Worm (Caenorhabditis elegans) whole organism, L4 larva: ENCODE data around the gene C23H3.9.

Experiments
- F37D6.2 ChIP-seq: sonication (generic microtip); optimal IDR thresholded peaks from 2 replicates; lab custom pipeline; 2016; ENCODE audit warnings: mild to moderate bottlenecking, missing genetic modification characterization, missing compliant biosample characterization
- F44E2.7 ChIP-seq: fragments of 200-800 bp; sonication (Bioruptor generic); IDR thresholded peaks from 2 replicates; pipeline ENCODE4 v2.1.2; 2022; ENCODE audit warnings: missing genetic modification characterization, missing compliant biosample characterization
- F49E8.2 ChIP-seq: sonication (generic microtip); optimal IDR thresholded peaks from 2 replicates; lab custom pipeline; 2016; ENCODE audit warnings: missing compliant biosample characterization, mild to moderate bottlenecking, missing genetic modification characterization, borderline replicate concordance
- R02D3.7 ChIP-seq: fragments of 150-350 bp; sonication (generic microtip); optimal IDR thresholded peaks from 3 replicates; lab custom pipeline; 2014; ENCODE audit warnings: missing biosample characterization, missing genetic modification characterization
- T20F7.1 ChIP-seq: fragments of 200-800 bp; sonication (Bioruptor generic); optimal IDR thresholded peaks from 2 replicates; lab custom pipeline; 2018; ENCODE audit warnings: mild to moderate bottlenecking, missing genetic modification characterization, missing compliant biosample characterization
- Y105C5A.15 ChIP-seq: fragments of 200-800 bp; sonication (Bioruptor generic); IDR thresholded peaks from 2 replicates; pipeline ENCODE4 v1.3.6; 2022; ENCODE audit warnings: missing genetic modification characterization, missing compliant biosample characterization
- ZK546.5 ChIP-seq, 2 experiments: sonication (generic microtip); optimal IDR thresholded peaks; 2 replicates each; lab custom pipeline; 2017; ENCODE audit warnings: missing biosample characterization in 2 of 2, missing genetic modification characterization in 2 of 2
- aha-1 ChIP-seq: fragments of 150-350 bp; peaks from one replicate; lab custom pipeline; 2014; ENCODE audit warnings: missing biosample characterization, missing genetic modification characterization
- ama-1 ChIP-seq: fragments of 150-350 bp; optimal IDR thresholded peaks from 2 replicates; lab custom pipeline; 2014; ENCODE audit warnings: inconsistent platforms, mixed read lengths
- arid-1 ChIP-seq: fragments of 200-800 bp; sonication (Bioruptor generic); conservative IDR thresholded peaks from 2 replicates; pipeline ENCODE4 v1.3.6; 2022; ENCODE audit warnings: missing genetic modification reagents, missing genetic modification characterization, missing compliant biosample characterization
- attf-4 ChIP-seq: sonication (generic microtip); optimal IDR thresholded peaks from 3 replicates; lab custom pipeline; 2017; ENCODE audit warnings: missing biosample characterization, missing genetic modification characterization
- ceh-20 ChIP-seq: fragments of 200-800 bp; sonication (Bioruptor generic); IDR thresholded peaks from 2 replicates; pipeline ENCODE4 v1.3.6; 2022; ENCODE audit warnings: missing genetic modification reagents, missing genetic modification characterization, missing compliant biosample characterization
- ceh-44 ChIP-seq: fragments of 200-800 bp; sonication (Bioruptor generic); IDR thresholded peaks from 2 replicates; pipeline ENCODE4 v1.3.6; 2022; ENCODE audit warnings: missing genetic modification reagents, missing genetic modification characterization, missing compliant biosample characterization
- ceh-82 ChIP-seq: sonication (generic microtip); optimal IDR thresholded peaks from 2 replicates; lab custom pipeline; 2017; ENCODE audit warnings: missing biosample characterization, missing genetic modification characterization
- daf-12 ChIP-seq: fragments of 150-350 bp; optimal IDR thresholded peaks from 2 replicates; lab custom pipeline; 2014; ENCODE audit warnings: missing biosample characterization, missing genetic modification reagents, missing genetic modification characterization
- dpl-1 ChIP-seq: fragments of 150-350 bp; optimal IDR thresholded peaks from 2 replicates; lab custom pipeline; 2014; ENCODE audit warnings: missing biosample characterization, missing genetic modification reagents, missing genetic modification characterization
- fos-1 ChIP-seq: fragments of 150-350 bp; optimal IDR thresholded peaks from 2 replicates; lab custom pipeline; 2014; ENCODE audit warnings: missing biosample characterization, missing genetic modification characterization
- gei-8 ChIP-seq: fragments of 200-800 bp; sonication (Bioruptor generic); optimal IDR thresholded peaks from 2 replicates; lab custom pipeline; 2018; ENCODE audit warnings: mild to moderate bottlenecking, missing genetic modification characterization, missing compliant biosample characterization
- hlh-30 ChIP-seq: sonication (generic microtip); optimal IDR thresholded peaks from 2 replicates; lab custom pipeline; 2017; ENCODE audit warnings: antibody characterized with exemption, mild to moderate bottlenecking, missing genetic modification characterization, missing compliant biosample characterization; ENCODE audit not compliant: insufficient read depth
- lin-1 ChIP-seq: fragments of 200-800 bp; sonication (Bioruptor generic); IDR thresholded peaks from 2 replicates; pipeline ENCODE4 v1.3.6; 2022; ENCODE audit warnings: missing genetic modification reagents, missing genetic modification characterization, missing compliant biosample characterization
- lir-3 ChIP-seq: sonication (generic microtip); optimal IDR thresholded peaks from 2 replicates; lab custom pipeline; 2016; ENCODE audit warnings: mild to moderate bottlenecking, missing genetic modification characterization, missing compliant biosample characterization
- mdl-1 ChIP-seq, 2 experiments: fragments of 150-350 bp in 1 of 2; sonication (generic microtip) in 1 of 2; optimal IDR thresholded peaks; 2 replicates each; lab custom pipeline; 2014 to 2017; ENCODE audit warnings: missing biosample characterization in 2 of 2, missing genetic modification characterization in 2 of 2
- mdt-29 ChIP-seq: fragments of 200-800 bp; sonication (Bioruptor generic); IDR thresholded peaks from 2 replicates; pipeline ENCODE4 v1.3.6; 2022; ENCODE audit warnings: missing genetic modification reagents, missing genetic modification characterization, missing compliant biosample characterization
- mep-1 ChIP-seq: fragments of 150-350 bp; sonication (generic microtip); optimal IDR thresholded peaks from 3 replicates; lab custom pipeline; 2014; ENCODE audit warnings: missing biosample characterization, missing genetic modification characterization
- mes-2 ChIP-seq: sonication (generic microtip); optimal IDR thresholded peaks from 2 replicates; lab custom pipeline; 2016; ENCODE audit warnings: missing genotype, mild to moderate bottlenecking, missing genetic modification characterization, missing compliant biosample characterization; ENCODE audit not compliant: poor library complexity, severe bottlenecking
- mxl-2 ChIP-seq: fragments of 200-800 bp; sonication (Bioruptor generic); conservative IDR thresholded peaks from 2 replicates; pipeline ENCODE4 v1.3.6; 2022; ENCODE audit warnings: missing genetic modification reagents, missing genetic modification characterization, missing compliant biosample characterization
- mxl-3 ChIP-seq: fragments of 200-800 bp; sonication (Bioruptor generic); optimal IDR thresholded peaks from 2 replicates; lab custom pipeline; 2018; ENCODE audit warnings: mild to moderate bottlenecking, missing genetic modification characterization, missing compliant biosample characterization
- nhr-25 ChIP-seq: sonication (generic microtip); optimal IDR thresholded peaks from 2 replicates; lab custom pipeline; 2017; ENCODE audit warnings: missing genetic modification characterization, mild to moderate bottlenecking, missing compliant biosample characterization, antibody characterized with exemption, moderate library complexity, borderline replicate concordance; ENCODE audit not compliant: insufficient read depth
- nhr-28 ChIP-seq: fragments of 150-350 bp; optimal IDR thresholded peaks from 2 replicates; lab custom pipeline; 2014; ENCODE audit warnings: missing biosample characterization, missing genetic modification characterization
- nhr-42 ChIP-seq: fragments of 200-800 bp; sonication (Bioruptor generic); IDR thresholded peaks from 2 replicates; pipeline ENCODE4 v1.3.6; 2022; ENCODE audit warnings: missing genetic modification characterization, missing compliant biosample characterization
- nhr-48 ChIP-seq: sonication (generic microtip); optimal IDR thresholded peaks from 2 replicates; lab custom pipeline; 2016; ENCODE audit warnings: mild to moderate bottlenecking, missing genetic modification characterization, missing compliant biosample characterization
- pqm-1 ChIP-seq: sonication (generic microtip); optimal IDR thresholded peaks from 2 replicates; lab custom pipeline; 2017; ENCODE audit warnings: missing biosample characterization, missing genetic modification characterization
- skn-1 ChIP-seq: fragments of 150-350 bp; optimal IDR thresholded peaks from 2 replicates; lab custom pipeline; 2014; ENCODE audit warnings: missing biosample characterization, missing genetic modification characterization
- snpc-1.2 ChIP-seq: fragments of 200-800 bp; sonication (Bioruptor generic); IDR thresholded peaks from 2 replicates; pipeline ENCODE4 v1.3.6; 2022; ENCODE audit warnings: missing genetic modification reagents, missing genetic modification characterization, missing compliant biosample characterization
- spr-1 ChIP-seq: sonication (generic microtip); optimal IDR thresholded peaks from 2 replicates; lab custom pipeline; 2016; ENCODE audit warnings: mild to moderate bottlenecking, missing genetic modification characterization, missing compliant biosample characterization
- spr-3 ChIP-seq: fragments of 200-800 bp; sonication (Bioruptor generic); optimal IDR thresholded peaks from 2 replicates; lab custom pipeline; 2018; ENCODE audit warnings: mild to moderate bottlenecking, missing genetic modification characterization, missing compliant biosample characterization
- tag-97 ChIP-seq: fragments of 200-800 bp; sonication (Bioruptor generic); IDR thresholded peaks from 2 replicates; pipeline ENCODE4 v1.3.6; 2022; ENCODE audit warnings: missing genetic modification characterization, missing compliant biosample characterization
- unc-130 ChIP-seq: sonication (generic microtip); optimal IDR thresholded peaks from 2 replicates; lab custom pipeline; 2016; ENCODE audit warnings: missing genetic modification reagents, missing genetic modification characterization, missing compliant biosample characterization
- unc-39 ChIP-seq: sonication (generic microtip); optimal IDR thresholded peaks from 2 replicates; lab custom pipeline; 2017; ENCODE audit warnings: missing biosample characterization, missing genetic modification characterization
- unc-62 ChIP-seq, 3 experiments: fragments of 150-350 bp in 1 of 3; sonication (generic microtip); optimal IDR thresholded peaks in 2 of 3; peaks in 1 of 3; 1 replicate in 1 of 3; 2 replicates in 2 of 3; lab custom pipeline; 2014 to 2017; ENCODE audit warnings: missing biosample characterization in 3 of 3, missing genetic modification characterization in 3 of 3, missing genetic modification reagents in 3 of 3, missing genotype in 1 of 3
- vab-7 ChIP-seq: fragments of 200-800 bp; sonication (Bioruptor generic); IDR thresholded peaks from 2 replicates; pipeline ENCODE4 v1.3.6; 2022; ENCODE audit warnings: missing genetic modification reagents, missing genetic modification characterization, missing compliant biosample characterization
- zag-1 ChIP-seq: fragments of 150-350 bp; optimal IDR thresholded peaks from 2 replicates; lab custom pipeline; 2014; ENCODE audit warnings: missing biosample characterization, missing genetic modification characterization
- zfp-2 ChIP-seq: sonication (generic microtip); optimal IDR thresholded peaks from 2 replicates; lab custom pipeline; 2016; ENCODE audit warnings: mild to moderate bottlenecking, missing genetic modification characterization, missing compliant biosample characterization
- zip-11 ChIP-seq: fragments of 200-800 bp; sonication (Bioruptor generic); IDR thresholded peaks from 2 replicates; pipeline ENCODE4 v1.3.6; 2022; ENCODE audit warnings: missing genetic modification characterization, missing compliant biosample characterization

Gene C23H3.9

ce11 chrII:69354-69753, 9.7 kb downstream of the C23H3.9 start, which contains the start of gene egl-26:
TSS of gene egl-26 (plus strand) at chrII:69654.
- TF ChIP-seq unc-62 (GFP tag; optimal IDR thresholded peaks at IDR 0.05 in 1 of 2; lab: Kevin White, UChicago) = peak in 1 of 2 experiments; percentile 77
- no peak for TF ChIP-seq unc-62 (tag; optimal IDR thresholded peaks at IDR 0.05; lab: Kevin White, UChicago)
- TF ChIP-seq nhr-25 = no peak

- TF ChIP-seq attf-4 (tag; lab: Kevin White, UChicago) (no peak), aha-1 (tag; lab: Kevin White, UChicago) (peak; percentile 77)
These were observed 10.3 kb downstream of the C23H3.9 start for ce11 chrII:68757-69156.

DNA sequence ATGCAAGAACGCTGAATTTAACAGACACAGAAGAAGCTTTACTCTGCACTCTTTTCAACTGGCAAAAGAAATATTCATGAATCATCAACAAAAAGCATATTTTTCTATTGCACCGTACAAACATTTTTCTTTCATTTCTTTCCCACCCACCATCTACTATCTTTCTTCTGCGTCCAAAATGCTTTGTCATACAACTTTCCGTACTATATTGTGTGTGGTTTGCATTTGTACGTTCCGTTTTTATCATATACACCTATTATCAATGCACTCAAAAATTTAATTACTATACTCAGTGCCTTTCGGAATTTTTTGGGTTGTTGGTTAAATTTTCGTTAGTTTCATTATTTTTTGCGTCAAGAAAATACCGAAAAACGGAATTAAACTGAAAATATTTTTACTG, 11.4 kb downstream of the C23H3.9 start:
- peak; percentile 65 for TF ChIP-seq nhr-28 (tag; lab: Kevin White, UChicago)
- TF ChIP-seq unc-62 (GFP tag; optimal IDR thresholded peaks at IDR 0.05 in 1 of 2; lab: Kevin White, UChicago) = peak in 1 of 2 experiments; percentile 86
- TF ChIP-seq unc-62 (tag; optimal IDR thresholded peaks at IDR 0.05; lab: Kevin White, UChicago) = no peak
- TF ChIP-seq F44E2.7 (GFP tag; lab: Robert Waterston, UW) = no peak
- TF ChIP-seq ZK546.5 (tag; optimal IDR thresholded peaks at IDR 0.05; lab: Kevin White, UChicago) = no peak
- peak; percentile 79 for TF ChIP-seq pqm-1 (tag; lab: Kevin White, UChicago)
- TF ChIP-seq arid-1 (GFP tag; lab: Robert Waterston, UW) = no peak
- TF ChIP-seq nhr-42 (GFP tag; lab: Robert Waterston, UW) = no peak
- TF ChIP-seq mxl-2 (GFP tag; lab: Robert Waterston, UW) = no peak
- TF ChIP-seq aha-1 (tag; lab: Kevin White, UChicago) = no peak
- TF ChIP-seq ceh-82 (tag; lab: Kevin White, UChicago) = no peak
- TF ChIP-seq, all 104 proteins: peak for 3

- no peak for TF ChIP-seq tag-97 (GFP tag; lab: Robert Waterston, UW)
- TF ChIP-seq hlh-30 = peak; percentile 86
- no peak for TF ChIP-seq ceh-44 (GFP tag; lab: Robert Waterston, UW)
- TF ChIP-seq dpl-1 = no peak
- peak; percentile 48 for TF ChIP-seq nhr-25
- peak in 1 of 2 experiments; percentile 57 for TF ChIP-seq unc-62 (GFP tag; optimal IDR thresholded peaks at IDR 0.05 in 1 of 2; lab: Kevin White, UChicago)
- TF ChIP-seq unc-62 (tag; optimal IDR thresholded peaks at IDR 0.05; lab: Kevin White, UChicago) = no peak
- no peak for TF ChIP-seq F49E8.2 (tag; lab: Kevin White, UChicago)
- TF ChIP-seq ama-1 (lab: Kevin White, UChicago) = no peak
- peak; percentile 27 to 84 for TF ChIP-seq mdl-1 (tag; optimal IDR thresholded peaks at IDR 0.05; lab: Kevin White, UChicago)
- TF ChIP-seq zfp-2 (tag; lab: Kevin White, UChicago) = no peak
- peak; percentile 44 for TF ChIP-seq nhr-48
- TF ChIP-seq T20F7.1 (GFP tag; lab: Kevin White, UChicago) = no peak
- no peak for TF ChIP-seq snpc-1.2 (GFP tag; lab: Robert Waterston, UW)
- no peak for TF ChIP-seq mdt-29
- TF ChIP-seq skn-1 = no peak
- no peak for TF ChIP-seq lir-3 (tag; lab: Kevin White, UChicago)
- peak; percentile 38 for TF ChIP-seq mep-1 (tag; lab: Kevin White, UChicago)
- TF ChIP-seq fos-1 (tag; lab: Kevin White, UChicago) = no peak
- TF ChIP-seq zip-11 (GFP tag; lab: Robert Waterston, UW) = no peak
- no peak for TF ChIP-seq R02D3.7 (tag; lab: Kevin White, UChicago)
- peak; percentile 45 for TF ChIP-seq spr-1 (tag; lab: Kevin White, UChicago)
- no peak for TF ChIP-seq ZK546.5 (tag; optimal IDR thresholded peaks at IDR 0.05; lab: Kevin White, UChicago)
- TF ChIP-seq nhr-42 (GFP tag; lab: Robert Waterston, UW) = no peak
- TF ChIP-seq zag-1 (tag; lab: Kevin White, UChicago) = no peak
- no peak for TF ChIP-seq ceh-20 (GFP tag; lab: Robert Waterston, UW)
- no peak for TF ChIP-seq spr-3
- no peak for TF ChIP-seq unc-130 (GFP tag; lab: Kevin White, UChicago)
- no peak for TF ChIP-seq Y105C5A.15 (GFP tag; lab: Robert Waterston, UW)
- no peak for TF ChIP-seq vab-7
- no peak for TF ChIP-seq daf-12 (tag; lab: Kevin White, UChicago)
- TF ChIP-seq mxl-3 (GFP tag; lab: Kevin White, UChicago) = peak; percentile 82
- no peak for TF ChIP-seq mes-2 (tag; lab: Kevin White, UChicago)
- no peak for TF ChIP-seq gei-8 (GFP tag; lab: Kevin White, UChicago)
- no peak for TF ChIP-seq lin-1
- TF ChIP-seq ceh-82 (tag; lab: Kevin White, UChicago) = no peak
- TF ChIP-seq nhr-28 (tag; lab: Kevin White, UChicago) = peak; percentile 51
- no peak for TF ChIP-seq unc-39
- no peak for TF ChIP-seq F37D6.2 (tag; lab: Kevin White, UChicago)
These were observed 12.7 kb downstream of the C23H3.9 start for ce11 chrII:66322-66721.
